Fruit fly (Drosophila melanogaster) whole organism, embryonic: Measurements from ENCODE around the gene Ythdf.
A peak's percentile ranks its signal among the peaks of the same experiment; 100 is the strongest.

ENCODE experiments used
- Ada2b ChIP-seq: fragments of 200-800 bp; sonication (Bioruptor generic); IDR thresholded peaks from 2 replicates; pipeline ENCODE4 v1.3.6; 2022; ENCODE audit warnings: missing biosample characterization, missing genetic modification characterization
- CG1024 ChIP-seq: fragments of 200-800 bp; sonication (Bioruptor generic); IDR thresholded peaks from 2 replicates; pipeline ENCODE4 v1.3.6; 2022; ENCODE audit warnings: missing biosample characterization, missing genetic modification characterization
- CG10267 ChIP-seq: fragments of 200-800 bp; sonication (Bioruptor generic); optimal IDR thresholded peaks from 2 replicates; lab custom pipeline; 2018; ENCODE audit warnings: missing biosample characterization, mild to moderate bottlenecking, missing genetic modification characterization, moderate library complexity
- CG11456 ChIP-seq: fragments of 200-800 bp; sonication (Bioruptor generic); IDR thresholded peaks from 3 replicates; pipeline ENCODE4 v1.3.6; 2022; ENCODE audit warnings: missing biosample characterization, missing genetic modification characterization
- CG11723 ChIP-seq: fragments of 200-800 bp; sonication (Bioruptor generic); optimal IDR thresholded peaks from 2 replicates; lab custom pipeline; 2017; ENCODE audit warnings: missing biosample characterization, mild to moderate bottlenecking, missing genetic modification characterization
- CG12299 ChIP-seq: fragments of 200-800 bp; sonication (Bioruptor generic); optimal IDR thresholded peaks from 2 replicates; lab custom pipeline; 2018; ENCODE audit warnings: missing biosample characterization, mild to moderate bottlenecking, missing genetic modification characterization
- CG13424 ChIP-seq: fragments of 200-800 bp; sonication (Bioruptor generic); optimal IDR thresholded peaks from 2 replicates; lab custom pipeline; 2019; ENCODE audit warnings: missing biosample characterization, mild to moderate bottlenecking, missing genetic modification characterization, moderate library complexity
- CG14710 ChIP-seq: fragments of 200-800 bp; sonication (Bioruptor generic); optimal IDR thresholded peaks from 3 replicates; lab custom pipeline; 2019; ENCODE audit warnings: missing biosample characterization, mild to moderate bottlenecking, missing genetic modification characterization, moderate library complexity
- CG14965 ChIP-seq: fragments of 200-800 bp; sonication (Bioruptor generic); optimal IDR thresholded peaks from 2 replicates; lab custom pipeline; 2016; ENCODE audit warnings: missing biosample characterization, missing genetic modification characterization, borderline replicate concordance
- CG15269 ChIP-seq: fragments of 200-800 bp; sonication (Bioruptor generic); optimal IDR thresholded peaks from 2 replicates; lab custom pipeline; 2018; ENCODE audit warnings: missing biosample characterization, mild to moderate bottlenecking, missing genetic modification characterization, moderate library complexity
- CG15601 ChIP-seq: fragments of 200-800 bp; sonication (Bioruptor generic); optimal IDR thresholded peaks from 3 replicates; lab custom pipeline; 2019; ENCODE audit warnings: missing biosample characterization, mild to moderate bottlenecking, missing genetic modification characterization, moderate library complexity
- CG1603 ChIP-seq: fragments of 200-800 bp; sonication (Bioruptor generic); optimal IDR thresholded peaks from 2 replicates; lab custom pipeline; 2019; ENCODE audit warnings: missing biosample characterization, mild to moderate bottlenecking, missing genetic modification characterization, moderate library complexity
- CG16813 ChIP-seq: fragments of 200-800 bp; sonication (Bioruptor generic); IDR thresholded peaks from 3 replicates; pipeline ENCODE4 v1.3.6; 2022; ENCODE audit warnings: missing biosample characterization, missing genetic modification characterization; ENCODE audit not compliant: partially characterized antibody
- CG17361 ChIP-seq: fragments of 200-800 bp; sonication (Bioruptor generic); IDR thresholded peaks from 3 replicates; pipeline ENCODE4 v1.3.6; 2022; ENCODE audit warnings: missing biosample characterization, missing genetic modification characterization
- CG18619 ChIP-seq: fragments of 200-800 bp; sonication (Bioruptor generic); optimal IDR thresholded peaks from 3 replicates; lab custom pipeline; 2017; ENCODE audit warnings: missing biosample characterization, mild to moderate bottlenecking, missing genetic modification characterization
- CG2875 ChIP-seq: fragments of 200-800 bp; sonication (Bioruptor generic); optimal IDR thresholded peaks from 2 replicates; lab custom pipeline; 2017; ENCODE audit warnings: missing biosample characterization, mild to moderate bottlenecking, missing genetic modification characterization, missing genetic modification reagents
- CG2889 ChIP-seq: fragments of 200-800 bp; sonication (Bioruptor generic); IDR thresholded peaks from 3 replicates; pipeline ENCODE4 v1.3.6; 2022; ENCODE audit warnings: missing biosample characterization, missing genetic modification characterization
- CG34224 ChIP-seq: fragments of 200-800 bp; sonication (Bioruptor generic); IDR thresholded peaks from 3 replicates; pipeline ENCODE4 v1.3.6; 2022; ENCODE audit warnings: missing biosample characterization, missing genetic modification characterization; ENCODE audit not compliant: partially characterized antibody
- CG34422 ChIP-seq: fragments of 200-800 bp; sonication (Bioruptor generic); IDR thresholded peaks from 3 replicates; pipeline ENCODE4 v1.3.6; 2022; ENCODE audit warnings: missing biosample characterization, missing genetic modification characterization
- CG7928 ChIP-seq: fragments of 200-800 bp; sonication (Bioruptor generic); optimal IDR thresholded peaks from 2 replicates; lab custom pipeline; 2017; ENCODE audit warnings: missing biosample characterization, mild to moderate bottlenecking, missing genetic modification characterization
- CG8944 ChIP-seq: fragments of 200-800 bp; sonication (Bioruptor generic); optimal IDR thresholded peaks from 3 replicates; lab custom pipeline; 2016; ENCODE audit warnings: missing biosample characterization, missing genetic modification characterization
- CG9215 ChIP-seq: fragments of 200-800 bp; sonication (Bioruptor generic); IDR thresholded peaks from 2 replicates; pipeline ENCODE4 v1.3.6; 2022; ENCODE audit warnings: missing biosample characterization, missing genetic modification characterization
- D19A ChIP-seq: fragments of 200-800 bp; optimal IDR thresholded peaks from 3 replicates; lab custom pipeline; 2019; ENCODE audit warnings: missing biosample characterization, mild to moderate bottlenecking, missing genetic modification characterization, moderate library complexity
- Doc2 ChIP-seq: fragments of 200-800 bp; sonication (Bioruptor generic); IDR thresholded peaks from 2 replicates; pipeline ENCODE4 v1.3.6; 2022; ENCODE audit warnings: missing biosample characterization, missing genetic modification characterization
- E2f2 ChIP-seq: fragments of 200-800 bp; sonication (Bioruptor generic); IDR thresholded peaks from 2 replicates; pipeline ENCODE4 v1.3.6; 2022; ENCODE audit warnings: missing biosample characterization, missing genetic modification characterization
- Fer3 ChIP-seq: fragments of 200-800 bp; sonication (Bioruptor generic); optimal IDR thresholded peaks from 2 replicates; lab custom pipeline; 2018; ENCODE audit warnings: missing biosample characterization, mild to moderate bottlenecking, missing genetic modification characterization, moderate library complexity
- HLHmδ ChIP-seq: fragments of 200-800 bp; sonication (Bioruptor generic); optimal IDR thresholded peaks from 2 replicates; lab custom pipeline; 2018; ENCODE audit warnings: missing biosample characterization, mild to moderate bottlenecking, missing genetic modification characterization, moderate library complexity
- MESR4 ChIP-seq: fragments of 200-800 bp; sonication (Bioruptor generic); optimal IDR thresholded peaks from 2 replicates; lab custom pipeline; 2018; ENCODE audit warnings: missing biosample characterization, mild to moderate bottlenecking, missing genetic modification characterization, moderate library complexity
- Max ChIP-seq: fragments of 200-800 bp; sonication (Bioruptor generic); optimal IDR thresholded peaks from 2 replicates; lab custom pipeline; 2016; ENCODE audit warnings: missing biosample characterization, mild to moderate bottlenecking, missing genetic modification characterization
- Nf-YB ChIP-seq: fragments of 200-800 bp; sonication (Bioruptor generic); optimal IDR thresholded peaks from 3 replicates; lab custom pipeline; 2019; ENCODE audit warnings: missing biosample characterization, mild to moderate bottlenecking, missing genetic modification characterization, moderate library complexity
- PHDP ChIP-seq: fragments of 200-800 bp; sonication (Bioruptor generic); optimal IDR thresholded peaks from 3 replicates; lab custom pipeline; 2018; ENCODE audit warnings: missing biosample characterization, mild to moderate bottlenecking, missing genetic modification characterization, moderate library complexity
- Usf ChIP-seq: fragments of 200-800 bp; sonication (Bioruptor generic); optimal IDR thresholded peaks from 2 replicates; lab custom pipeline; 2017; ENCODE audit warnings: missing genotype, missing biosample characterization, missing genetic modification characterization
- dpn ChIP-seq, 2 experiments: fragments of 200-800 bp; sonication (Bioruptor generic); optimal IDR thresholded peaks; 3 replicates each; lab custom pipeline; 2016; ENCODE audit warnings: missing biosample characterization in 2 of 2, missing genetic modification characterization in 2 of 2
- lbe ChIP-seq: fragments of 200-800 bp; sonication (Bioruptor generic); optimal IDR thresholded peaks from 2 replicates; lab custom pipeline; 2016; ENCODE audit warnings: missing biosample characterization, mild to moderate bottlenecking, missing genetic modification characterization
- lmd ChIP-seq: fragments of 200-800 bp; sonication (Bioruptor generic); IDR thresholded peaks from 2 replicates; pipeline ENCODE4 v1.3.6; 2022; ENCODE audit warnings: missing biosample characterization, missing genetic modification characterization
- nerfin-2 ChIP-seq: fragments of 200-800 bp; sonication (Bioruptor generic); IDR thresholded peaks from 2 replicates; pipeline ENCODE4 v1.3.6; 2022; ENCODE audit warnings: missing biosample characterization, missing genetic modification characterization; ENCODE audit not compliant: partially characterized antibody
- org-1 ChIP-seq: fragments of 200-800 bp; sonication (Bioruptor generic); optimal IDR thresholded peaks from 2 replicates; lab custom pipeline; 2017; ENCODE audit warnings: missing biosample characterization, missing genetic modification characterization
- pan ChIP-seq, 4 experiments: fragments of >200 bp in 3 of 4; fragments of 200-800 bp in 1 of 4; sonication (Bioruptor generic) in 1 of 4; optimal IDR thresholded peaks in 3 of 4; IDR thresholded peaks in 1 of 4; 2 replicates each; pipeline versions ENCODE4 v1.3.6 to Lab custom; 2017 to 2022; ENCODE audit warnings: missing biosample characterization in 2 of 4, missing genetic modification characterization in 2 of 4, mixed read lengths in 1 of 4
- pho ChIP-seq: fragments of 200-800 bp; sonication (Bioruptor generic); optimal IDR thresholded peaks from 2 replicates; lab custom pipeline; 2016; ENCODE audit warnings: missing biosample characterization, missing genetic modification characterization
- prd ChIP-seq, 3 experiments: fragments of >200 bp in 2 of 3; fragments of 200-800 bp in 1 of 3; sonication (Bioruptor generic) in 1 of 3; optimal IDR thresholded peaks in 2 of 3; IDR thresholded peaks in 1 of 3; 2 replicates in 2 of 3; 3 replicates in 1 of 3; pipeline versions ENCODE4 v1.3.6 to Lab custom; 2017 to 2022; ENCODE audit warnings: missing biosample characterization in 1 of 3, missing genetic modification characterization in 1 of 3
- salm ChIP-seq: fragments of 200-800 bp; sonication (Bioruptor generic); optimal IDR thresholded peaks from 2 replicates; lab custom pipeline; 2018; ENCODE audit warnings: missing biosample characterization, mild to moderate bottlenecking, missing genetic modification characterization
- sob ChIP-seq: fragments of 200-800 bp; sonication (Bioruptor generic); IDR thresholded peaks from 2 replicates; pipeline ENCODE4 v1.3.6; 2022; ENCODE audit warnings: missing biosample characterization, missing genetic modification characterization
- stwl ChIP-seq: fragments of 200-800 bp; sonication (Bioruptor generic); optimal IDR thresholded peaks from 3 replicates; lab custom pipeline; 2018; ENCODE audit warnings: missing biosample characterization, mild to moderate bottlenecking, missing genetic modification characterization, moderate library complexity
- tio ChIP-seq: fragments of 200-800 bp; sonication (Bioruptor generic); optimal IDR thresholded peaks from 2 replicates; lab custom pipeline; 2017; ENCODE audit warnings: missing biosample characterization, missing genetic modification characterization, inconsistent platforms
- vfl ChIP-seq: fragments of 200-800 bp; sonication (Bioruptor generic); optimal IDR thresholded peaks from 2 replicates; lab custom pipeline; 2016; ENCODE audit warnings: missing biosample characterization, missing genetic modification characterization
- vnd ChIP-seq: fragments of 200-800 bp; sonication (Bioruptor generic); IDR thresholded peaks from 3 replicates; pipeline ENCODE4 v1.3.6; 2022; ENCODE audit warnings: missing biosample characterization, missing genetic modification characterization; ENCODE audit not compliant: partially characterized antibody
- wek ChIP-seq: fragments of 200-800 bp; sonication (Bioruptor generic); optimal IDR thresholded peaks from 3 replicates; lab custom pipeline; 2018; ENCODE audit warnings: missing biosample characterization, mild to moderate bottlenecking, missing genetic modification characterization, moderate library complexity
- yki ChIP-seq: fragments of >200 bp; optimal IDR thresholded peaks from 3 replicates; lab custom pipeline; 2018
- zen ChIP-seq: fragments of 200-800 bp; sonication (Bioruptor generic); optimal IDR thresholded peaks from 3 replicates; lab custom pipeline; 2018; ENCODE audit warnings: missing biosample characterization, mild to moderate bottlenecking, missing genetic modification characterization, moderate library complexity

Gene Ythdf

DNA sequence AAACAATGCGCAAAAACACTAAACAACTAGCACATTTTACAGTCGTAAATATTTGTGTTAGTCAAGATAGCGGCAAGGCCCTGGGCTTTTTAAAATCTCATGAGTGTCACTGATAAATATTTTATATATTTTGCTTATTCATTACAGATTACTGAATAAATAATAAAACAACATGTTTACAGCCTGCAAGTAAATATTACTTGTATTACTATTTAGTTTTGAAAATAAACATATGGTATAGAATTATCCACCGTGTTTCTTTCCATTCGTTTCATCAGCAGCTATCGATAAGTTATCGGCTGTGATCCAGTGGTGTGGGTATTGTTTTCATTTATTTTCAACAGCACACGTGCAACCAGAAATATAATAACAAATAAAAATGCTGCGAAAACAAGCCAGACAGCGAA is 35.5 kb upstream of the Ythdf start, which contains the start of the genes shams and CG11920 (continued):
- no peak for TF ChIP-seq pho (GFP tag; lab: Kevin White, UChicago)
- peak; percentile 37; the same call in 1 of the 3 replicates for TF ChIP-seq CG34422 (GFP tag; lab: Robert Waterston, UW)
- no peak for TF ChIP-seq Usf (GFP tag; lab: Kevin White, UChicago)
- TF ChIP-seq HLHmδ (GFP tag; lab: Kevin White, UChicago), result no peak
- peak; percentile 52; the same call in 1 of the 3 replicates for TF ChIP-seq vnd (GFP tag; lab: Robert Waterston, UW)
- TF ChIP-seq CG1024, result no peak
- peak; percentile 98 for TF ChIP-seq CG1603 (tag; lab: Kevin White, UChicago)
- no peak for TF ChIP-seq yki (lab: Kevin White, UChicago)
- TF ChIP-seq CG18619 (GFP tag; lab: Kevin White, UChicago), result no peak
- peak; percentile 42 for TF ChIP-seq CG15601 (tag; lab: Kevin White, UChicago)
- peak; percentile 68 for TF ChIP-seq Max (GFP tag; lab: Kevin White, UChicago)
- peak; percentile 73; the same call in 1 of the 3 replicates for TF ChIP-seq CG34224 (GFP tag; lab: Robert Waterston, UW)
- TF ChIP-seq org-1, result no peak
- TF ChIP-seq Doc2 (GFP tag; lab: Robert Waterston, UW), result no peak
- TF ChIP-seq zen, result no peak
- TF ChIP-seq salm, result no peak
- TF ChIP-seq CG2875 (GFP tag; lab: Kevin White, UChicago), result no peak
- peak; percentile 58; the same call in 2 of the 3 replicates for TF ChIP-seq CG16813 (GFP tag; lab: Robert Waterston, UW)
- TF ChIP-seq dpn (GFP tag; optimal IDR thresholded peaks at IDR 0.05; lab: Kevin White, UChicago), result peak in 1 of 2 experiments; percentile 6
- TF ChIP-seq Fer3 (tag; lab: Kevin White, UChicago), result no peak
- TF ChIP-seq lmd (GFP tag; lab: Robert Waterston, UW), result no peak
- TF ChIP-seq CG13424, result peak; percentile 12
- no peak for TF ChIP-seq Ada2b
- peak; percentile 52 for TF ChIP-seq stwl (tag; lab: Kevin White, UChicago)
- no peak for TF ChIP-seq CG8944
- peak; percentile 26 for TF ChIP-seq CG11723 (GFP tag; lab: Kevin White, UChicago)
- TF ChIP-seq Nf-YB (GFP tag; lab: Kevin White, UChicago), result peak; percentile 24
- no peak for TF ChIP-seq pan (optimal IDR thresholded peaks at IDR 0.05; lab: Kevin White, UChicago)
- no peak for TF ChIP-seq pan (GFP tag; optimal IDR thresholded peaks at IDR 0.05 in 1 of 2, IDR thresholded peaks at IDR 0.05 in 1 of 2)
- no peak for TF ChIP-seq vfl
- no peak for TF ChIP-seq CG14965
- TF ChIP-seq CG10267 (tag; lab: Kevin White, UChicago), result peak; percentile 47
- TF ChIP-seq prd (optimal IDR thresholded peaks at IDR 0.05; lab: Kevin White, UChicago), result no peak
- no peak for TF ChIP-seq prd (GFP tag; IDR thresholded peaks at IDR 0.05; lab: Robert Waterston, UW)
- TF ChIP-seq nerfin-2 (GFP tag; lab: Robert Waterston, UW), result no peak
- TF ChIP-seq CG15269 (tag; lab: Kevin White, UChicago), result no peak
- TF ChIP-seq PHDP, result peak; percentile 3
- TF ChIP-seq sob, result no peak
- peak; percentile 61 for TF ChIP-seq CG12299 (tag; lab: Kevin White, UChicago)
- peak; percentile 77 for TF ChIP-seq wek (GFP tag; lab: Kevin White, UChicago)
- peak; percentile 63 for TF ChIP-seq CG14710 (tag; lab: Kevin White, UChicago)
- TF ChIP-seq CG7928 (GFP tag; lab: Kevin White, UChicago), result no peak
- no peak for TF ChIP-seq tio (GFP tag; lab: Kevin White, UChicago)
- TF ChIP-seq CG9215, result no peak
- peak; percentile 50 for TF ChIP-seq MESR4
- TF ChIP-seq CG2889 (GFP tag; lab: Robert Waterston, UW), result no peak
- TF ChIP-seq lbe, result peak; percentile 59
- no peak for TF ChIP-seq CG11456 (GFP tag; lab: Robert Waterston, UW)
- TF ChIP-seq D19A (tag; lab: Kevin White, UChicago), result peak; percentile 20
- TF ChIP-seq CG17361, result no peak
- peak; percentile 45; the same call in 1 of the 2 replicates for TF ChIP-seq E2f2 (GFP tag; lab: Robert Waterston, UW)
